Fruit fly (Drosophila melanogaster) whole organism: Measurements from ENCODE around the gene SPH93.

Source experiments
- CG8478 ChIP-seq: fragments of >200 bp; optimal IDR thresholded peaks from 2 replicates; lab custom pipeline; 2018; ENCODE audit warnings: inconsistent platforms
- Dll ChIP-seq: fragments of >200 bp; optimal IDR thresholded peaks from 2 replicates; lab custom pipeline; 2017
- pan ChIP-seq: fragments of >200 bp; optimal IDR thresholded peaks from 2 replicates; lab custom pipeline; 2017
- usp ChIP-seq: fragments of >200 bp; optimal IDR thresholded peaks from 2 replicates; lab custom pipeline; 2017; ENCODE audit warnings: missing biosample characterization, missing genetic modification characterization, mixed read lengths

DNA sequence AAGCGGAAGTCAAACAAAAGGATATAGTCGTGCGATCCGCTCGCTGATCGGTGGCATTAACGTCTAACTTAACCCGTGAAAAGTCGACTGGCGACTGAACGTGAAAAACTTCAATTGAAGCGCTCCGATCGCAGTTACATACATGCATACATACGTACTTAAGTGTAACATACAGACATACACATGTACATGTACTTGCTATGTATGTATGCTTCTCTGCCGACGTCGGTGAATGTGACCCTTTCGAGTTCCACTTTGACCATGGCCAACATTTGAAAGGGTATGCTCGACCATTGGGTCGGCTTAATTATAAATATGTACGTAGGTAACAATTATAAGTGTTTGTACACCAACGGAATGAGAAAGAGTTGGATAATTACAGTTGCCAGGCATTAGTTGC, 41.4 kb upstream of the SPH93 start, which contains the start of gene qua:
- TF ChIP-seq pan (lab: Kevin White, UChicago) = peak; percentile 47
- TF ChIP-seq CG8478 (lab: Kevin White, UChicago) = no peak
- TF ChIP-seq Dll (lab: Kevin White, UChicago) = no peak
- TF ChIP-seq usp (GFP tag; lab: Kevin White, UChicago) = no peak
